Worm (Caenorhabditis elegans): Measurements from ENCODE around the gene cal-8.

Gene cal-8

ce11 chrII:5518910-5519309 is 37.1 kb upstream of the cal-8 start, which contains the start of gene ZK177.2:
TSS of gene ZK177.2 (plus strand) at chrII:5519210.
- no peak for TF ChIP-seq ZK546.5 (tag; optimal IDR thresholded peaks at IDR 0.05)

- no peak for TF ChIP-seq nhr-43 (tag; optimal IDR thresholded peaks at IDR 0.05; ENCODE audit: poor library complexity, severe bottlenecking)
- no peak for TF ChIP-seq elt-2 (tag; optimal IDR thresholded peaks at IDR 0.05)
- no peak for TF ChIP-seq ztf-11 (tag; optimal IDR thresholded peaks at IDR 0.05)
- no peak for TF ChIP-seq lin-15B (tag; optimal IDR thresholded peaks at IDR 0.05)
- TF ChIP-seq lin-39 (tag; optimal IDR thresholded peaks at IDR 0.05): no peak
- TF ChIP-seq fkh-10 (GFP tag; optimal IDR thresholded peaks at IDR 0.05): no peak
- no peak for TF ChIP-seq ceh-9 (tag; optimal IDR thresholded peaks at IDR 0.05)
- TF ChIP-seq eor-1 (tag; optimal IDR thresholded peaks at IDR 0.05): no peak
- no peak for TF ChIP-seq hmg-11 (tag; optimal IDR thresholded peaks at IDR 0.05)
- TF ChIP-seq nhr-28 (tag; optimal IDR thresholded peaks at IDR 0.05): no peak
- no peak for TF ChIP-seq ztf-4 (tag; optimal IDR thresholded peaks at IDR 0.05)
- TF ChIP-seq daf-12 (tag; optimal IDR thresholded peaks at IDR 0.05): no peak
- no peak for TF ChIP-seq ceh-82 (tag; optimal IDR thresholded peaks at IDR 0.05)
- TF ChIP-seq lsy-12 (tag; optimal IDR thresholded peaks at IDR 0.05): no peak
- no peak for TF ChIP-seq mdl-1 (tag; optimal IDR thresholded peaks at IDR 0.05)
Measured at ce11 chrII:5518055-5518454, 36.2 kb upstream of the cal-8 start.

ce11 chrII:5517643-5518042 is 35.8 kb upstream of the cal-8 start, which contains the start of gene ZK177.9:
TSS of gene ZK177.9 (minus strand) at chrII:5517743.
- TF ChIP-seq nhr-12 (tag; optimal IDR thresholded peaks at IDR 0.05): no peak
- TF ChIP-seq ceh-9 (tag; optimal IDR thresholded peaks at IDR 0.05): no peak
- TF ChIP-seq nhr-237 (tag; optimal IDR thresholded peaks at IDR 0.05): no peak
- TF ChIP-seq daf-12 (tag; optimal IDR thresholded peaks at IDR 0.05): no peak
- no peak for TF ChIP-seq aly-2 (tag; optimal IDR thresholded peaks at IDR 0.05)

- peak; percentile 65 for TF ChIP-seq elt-2 (tag; optimal IDR thresholded peaks at IDR 0.05)
- no peak for TF ChIP-seq elt-1 (tag; optimal IDR thresholded peaks at IDR 0.05)
- TF ChIP-seq elt-3 (tag; optimal IDR thresholded peaks at IDR 0.05): no peak
Measured at ce11 chrII:5515542-5515941, 33.7 kb upstream of the cal-8 start, which contains the start of gene ZK177.3. TSS of gene ZK177.3 (plus strand) at chrII:5515842.

ce11 chrII:5514846-5515245 is 33.0 kb upstream of the cal-8 start, which contains the start of gene sahd-1:
TSS of gene sahd-1 (minus strand) at chrII:5514945.
- TF ChIP-seq elt-2 (tag; optimal IDR thresholded peaks at IDR 0.05): peak; percentile 64
- no peak for TF ChIP-seq ama-1 (optimal IDR thresholded peaks at IDR 0.05)
- TF ChIP-seq egl-27 (tag; optimal IDR thresholded peaks at IDR 0.05): no peak
- TF ChIP-seq lin-39 (tag; optimal IDR thresholded peaks at IDR 0.05): no peak
- no peak for TF ChIP-seq unc-39 (tag; optimal IDR thresholded peaks at IDR 0.05)
- peak; percentile 38 for TF ChIP-seq pqm-1 (tag; optimal IDR thresholded peaks at IDR 0.05)
- no peak for TF ChIP-seq nhr-43 (tag; optimal IDR thresholded peaks at IDR 0.05; ENCODE audit: poor library complexity, severe bottlenecking)
- TF ChIP-seq sea-2 (GFP tag; optimal IDR thresholded peaks at IDR 0.05): no peak
- no peak for TF ChIP-seq ceh-28 (tag; optimal IDR thresholded peaks at IDR 0.05)

- TF ChIP-seq pqm-1 (tag; optimal IDR thresholded peaks at IDR 0.05) (peak; percentile 68), elt-2 (tag; optimal IDR thresholded peaks at IDR 0.05) (peak; percentile 100), nhr-67 (tag; optimal IDR thresholded peaks at IDR 0.05) (no peak), lin-15B (tag; optimal IDR thresholded peaks at IDR 0.05) (no peak)
Measured at ce11 chrII:5512473-5513097, 30.7 kb upstream of the cal-8 start.

- TF ChIP-seq ceh-16 (tag; optimal IDR thresholded peaks at IDR 0.05) (no peak), nhr-237 (tag; optimal IDR thresholded peaks at IDR 0.05) (no peak), unc-39 (tag; optimal IDR thresholded peaks at IDR 0.05) (no peak), fos-1 (tag; optimal IDR thresholded peaks at IDR 0.05) (no peak), elt-1 (tag; optimal IDR thresholded peaks at IDR 0.05) (peak; percentile 63), nfya-1 (tag; optimal IDR thresholded peaks at IDR 0.05; ENCODE audit: insufficient read depth) (peak; percentile 64), lin-39 (tag; optimal IDR thresholded peaks at IDR 0.05) (no peak), skn-1 (tag; optimal IDR thresholded peaks at IDR 0.05) (no peak), elt-2 (tag; optimal IDR thresholded peaks at IDR 0.05) (no peak), hmg-11 (tag; optimal IDR thresholded peaks at IDR 0.05) (no peak), nhr-12 (tag; optimal IDR thresholded peaks at IDR 0.05) (no peak), nhr-25 (tag; optimal IDR thresholded peaks at IDR 0.05) (peak; percentile 39), lin-15B (tag; optimal IDR thresholded peaks at IDR 0.05) (peak; percentile 2), pha-4 (tag; optimal IDR thresholded peaks at IDR 0.05) (peak; percentile 38), nhr-67 (tag; optimal IDR thresholded peaks at IDR 0.05) (no peak)
Measured at ce11 chrII:5511417-5512353, 29.8 kb upstream of the cal-8 start.

Measured in whole organism, L3 larva.